Worm (Caenorhabditis elegans) whole organism, late embryonic: ENCODE data around the gene H37A05.4.

Experiments
- C08G9.2 ChIP-seq: sonication (generic microtip); optimal IDR thresholded peaks from 2 replicates; lab custom pipeline; 2016; ENCODE audit warnings: mild to moderate bottlenecking, missing genetic modification characterization, moderate library complexity, missing compliant biosample characterization
- F13H6.1 ChIP-seq: sonication (generic microtip); optimal IDR thresholded peaks from 2 replicates; lab custom pipeline; 2016; ENCODE audit warnings: missing genetic modification characterization, missing compliant biosample characterization
- K09A11.1 ChIP-seq: sonication (generic microtip); optimal IDR thresholded peaks from 2 replicates; lab custom pipeline; 2017; ENCODE audit warnings: antibody characterized with exemption, mild to moderate bottlenecking, missing genetic modification characterization, missing compliant biosample characterization; ENCODE audit not compliant: insufficient read depth
- Y22D7AL.16 ChIP-seq: sonication (generic microtip); optimal IDR thresholded peaks from 2 replicates; lab custom pipeline; 2016; ENCODE audit warnings: missing genetic modification characterization, missing compliant biosample characterization
- ama-1 ChIP-seq: fragments of 150-350 bp; optimal IDR thresholded peaks from 2 replicates; lab custom pipeline; 2014
- ceh-19 ChIP-seq: fragments of 200-800 bp; sonication (Bioruptor generic); optimal IDR thresholded peaks from 2 replicates; lab custom pipeline; 2018; ENCODE audit warnings: mild to moderate bottlenecking, missing genetic modification characterization, missing compliant biosample characterization
- ceh-2 ChIP-seq: sonication (generic microtip); optimal IDR thresholded peaks from 2 replicates; lab custom pipeline; 2016; ENCODE audit warnings: missing genotype, missing genetic modification characterization, missing compliant biosample characterization
- ceh-34 ChIP-seq: sonication (generic microtip); optimal IDR thresholded peaks from 2 replicates; lab custom pipeline; 2016; ENCODE audit warnings: mild to moderate bottlenecking, missing genetic modification characterization, missing compliant biosample characterization
- ceh-48 ChIP-seq: sonication (generic microtip); optimal IDR thresholded peaks from 2 replicates; lab custom pipeline; 2016; ENCODE audit warnings: missing genetic modification characterization, inconsistent platforms, missing compliant biosample characterization
- ceh-6 ChIP-seq: fragments of 200-800 bp; sonication (Bioruptor generic); optimal IDR thresholded peaks from 2 replicates; lab custom pipeline; 2018; ENCODE audit warnings: mild to moderate bottlenecking, missing genetic modification characterization, missing compliant biosample characterization
- che-1 ChIP-seq: sonication (generic microtip); optimal IDR thresholded peaks from 2 replicates; lab custom pipeline; 2016; ENCODE audit warnings: mild to moderate bottlenecking, missing genetic modification characterization, missing compliant biosample characterization
- dmd-4 ChIP-seq: sonication (generic microtip); optimal IDR thresholded peaks from 2 replicates; lab custom pipeline; 2016; ENCODE audit warnings: borderline replicate concordance, missing genetic modification characterization, missing compliant biosample characterization
- dve-1 ChIP-seq: sonication (generic microtip); optimal IDR thresholded peaks from 2 replicates; lab custom pipeline; 2017; ENCODE audit warnings: antibody characterized with exemption, mild to moderate bottlenecking, missing genetic modification characterization, missing compliant biosample characterization
- elt-2 ChIP-seq: sonication (generic microtip); optimal IDR thresholded peaks from 2 replicates; lab custom pipeline; 2016; ENCODE audit warnings: missing genetic modification reagents, missing genetic modification characterization, missing compliant biosample characterization
- elt-4 ChIP-seq: sonication (generic microtip); optimal IDR thresholded peaks from 2 replicates; lab custom pipeline; 2016; ENCODE audit warnings: missing genetic modification characterization, missing compliant biosample characterization
- fax-1 ChIP-seq: sonication (generic microtip); optimal IDR thresholded peaks from 2 replicates; lab custom pipeline; 2016; ENCODE audit warnings: missing genotype, missing genetic modification characterization, missing compliant biosample characterization
- gmeb-2 ChIP-seq: sonication (generic microtip); optimal IDR thresholded peaks from 2 replicates; lab custom pipeline; 2016; ENCODE audit warnings: missing genetic modification characterization, inconsistent platforms, missing compliant biosample characterization
- hlh-13 ChIP-seq: fragments of 200-800 bp; sonication (Bioruptor generic); optimal IDR thresholded peaks from 2 replicates; lab custom pipeline; 2018; ENCODE audit warnings: mild to moderate bottlenecking, missing genetic modification characterization, missing compliant biosample characterization
- hlh-15 ChIP-seq: sonication (generic microtip); optimal IDR thresholded peaks from 2 replicates; lab custom pipeline; 2016; ENCODE audit warnings: missing genetic modification characterization, missing compliant biosample characterization
- hlh-30 ChIP-seq: sonication (generic microtip); optimal IDR thresholded peaks from 2 replicates; lab custom pipeline; 2017; ENCODE audit warnings: antibody characterized with exemption, missing genetic modification characterization, missing compliant biosample characterization; ENCODE audit not compliant: insufficient read depth
- hlh-6 ChIP-seq: sonication (generic microtip); optimal IDR thresholded peaks from 2 replicates; lab custom pipeline; 2016; ENCODE audit warnings: missing genotype, missing genetic modification characterization, missing compliant biosample characterization
- hlh-8 ChIP-seq: sonication (generic microtip); optimal IDR thresholded peaks from 2 replicates; lab custom pipeline; 2016; ENCODE audit warnings: missing genotype, missing genetic modification characterization, missing compliant biosample characterization
- nhr-11 ChIP-seq: fragments of 150-350 bp; optimal IDR thresholded peaks from 2 replicates; lab custom pipeline; 2014; ENCODE audit warnings: missing biosample characterization, missing genetic modification characterization
- nhr-232 ChIP-seq: sonication (generic microtip); optimal IDR thresholded peaks from 2 replicates; lab custom pipeline; 2016; ENCODE audit warnings: missing genetic modification characterization, missing compliant biosample characterization
- odd-2 ChIP-seq: sonication (generic microtip); optimal IDR thresholded peaks from 2 replicates; lab custom pipeline; 2017; ENCODE audit warnings: antibody characterized with exemption, mild to moderate bottlenecking, missing genetic modification characterization, missing compliant biosample characterization
- pag-3 ChIP-seq: sonication (generic microtip); optimal IDR thresholded peaks from 2 replicates; lab custom pipeline; 2016; ENCODE audit warnings: missing compliant biosample characterization, missing genetic modification characterization, borderline replicate concordance
- pax-1 ChIP-seq: fragments of 150-350 bp; optimal IDR thresholded peaks from 2 replicates; lab custom pipeline; 2014; ENCODE audit warnings: missing biosample characterization, missing genetic modification characterization
- pha-2 ChIP-seq: sonication (generic microtip); optimal IDR thresholded peaks from 2 replicates; lab custom pipeline; 2017; ENCODE audit warnings: mild to moderate bottlenecking, missing genetic modification characterization, missing compliant biosample characterization
- pha-4 ChIP-seq: fragments of 150-350 bp; optimal IDR thresholded peaks from 2 replicates; lab custom pipeline; 2018; ENCODE audit warnings: missing biosample characterization, missing genetic modification reagents, missing genetic modification characterization
- pqm-1 ChIP-seq: sonication (generic microtip); optimal IDR thresholded peaks from 2 replicates; lab custom pipeline; 2016; ENCODE audit warnings: missing genetic modification characterization, missing compliant biosample characterization
- pros-1 ChIP-seq: fragments of 150-350 bp; optimal IDR thresholded peaks from 2 replicates; lab custom pipeline; 2014; ENCODE audit warnings: missing biosample characterization, missing genetic modification reagents, missing genetic modification characterization
- sox-4 ChIP-seq: sonication (generic microtip); optimal IDR thresholded peaks from 2 replicates; lab custom pipeline; 2017; ENCODE audit warnings: mild to moderate bottlenecking, missing genetic modification characterization, inconsistent platforms, missing compliant biosample characterization
- syd-9 ChIP-seq: sonication (generic microtip); optimal IDR thresholded peaks from 2 replicates; lab custom pipeline; 2016; ENCODE audit warnings: mild to moderate bottlenecking, missing genetic modification characterization, moderate library complexity, missing compliant biosample characterization
- tbx-2 ChIP-seq: sonication (generic microtip); optimal IDR thresholded peaks from 2 replicates; lab custom pipeline; 2016; ENCODE audit warnings: missing genetic modification characterization, missing compliant biosample characterization
- tbx-7 ChIP-seq: sonication (generic microtip); optimal IDR thresholded peaks from 2 replicates; lab custom pipeline; 2016; ENCODE audit warnings: missing genotype, missing genetic modification characterization, missing compliant biosample characterization
- unc-55 ChIP-seq: sonication (generic microtip); optimal IDR thresholded peaks from 2 replicates; lab custom pipeline; 2017; ENCODE audit warnings: missing biosample characterization, missing genetic modification reagents, missing genetic modification characterization
- ztf-16 ChIP-seq: sonication (generic microtip); optimal IDR thresholded peaks from 2 replicates; lab custom pipeline; 2017; ENCODE audit warnings: missing genetic modification characterization, missing compliant biosample characterization

Gene H37A05.4

DNA sequence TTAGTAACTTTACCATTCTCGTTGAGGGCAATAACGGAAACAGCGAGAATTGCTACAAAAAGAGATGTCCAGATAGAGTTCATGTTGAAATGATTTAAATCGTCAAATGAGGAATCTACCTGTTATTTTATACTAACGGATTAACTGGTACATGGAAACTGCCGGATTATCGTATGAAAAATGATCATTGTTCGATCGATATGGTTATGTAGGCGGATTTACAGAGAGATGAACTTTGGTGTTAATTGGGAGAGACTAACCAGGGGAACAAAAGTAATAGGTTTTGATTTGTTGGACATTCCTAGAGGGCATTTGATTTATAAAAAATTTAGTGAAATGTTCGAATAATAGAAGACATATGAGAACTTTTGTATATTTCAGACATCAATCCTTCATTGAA is 37.8 kb downstream of the H37A05.4 start, which contains the start of gene spig-9:
Gene spig-9, minus strand, starts transcription at position 101 of the 400 bp plus-strand sequence.
- no peak for TF ChIP-seq ama-1
- TF ChIP-seq ceh-48 (tag; lab: Kevin White, UChicago): no peak
- TF ChIP-seq hlh-6 (tag; lab: Kevin White, UChicago): no peak
- no peak for TF ChIP-seq gmeb-2 (tag; lab: Kevin White, UChicago)
- no peak for TF ChIP-seq ceh-34
- TF ChIP-seq pha-4 (tag; lab: Kevin White, UChicago): no peak
- no peak for TF ChIP-seq tbx-2
- no peak for TF ChIP-seq nhr-11 (tag; lab: Kevin White, UChicago)
- TF ChIP-seq K09A11.1: no peak
- no peak for TF ChIP-seq dmd-4 (tag; lab: Kevin White, UChicago)
- no peak for TF ChIP-seq unc-55 (GFP tag; lab: Kevin White, UChicago)

DNA sequence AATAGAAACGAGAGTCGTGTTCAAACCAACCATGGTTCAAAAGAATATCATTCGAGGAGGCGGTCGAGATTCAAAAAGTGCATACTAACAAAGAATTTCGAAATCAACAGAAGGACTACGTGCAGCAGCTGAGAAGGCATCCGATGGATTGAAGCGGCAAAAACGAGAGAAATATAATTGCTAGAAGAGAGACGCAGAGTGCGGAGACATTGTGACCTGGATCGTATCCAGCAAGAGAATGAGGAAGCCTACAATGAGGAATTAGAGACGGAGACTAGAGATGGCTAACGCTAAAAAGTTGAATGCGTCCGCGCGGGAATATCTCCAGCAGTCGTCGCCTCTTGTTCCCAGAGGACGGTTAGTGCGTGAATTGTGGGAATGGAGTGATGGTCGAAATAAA is 39.8 kb downstream of the H37A05.4 start:
- no peak for TF ChIP-seq K09A11.1
- TF ChIP-seq pqm-1 (tag; lab: Kevin White, UChicago): no peak
- no peak for TF ChIP-seq elt-4 (tag; lab: Kevin White, UChicago)
- TF ChIP-seq ceh-19 (GFP tag; lab: Kevin White, UChicago): no peak
- TF ChIP-seq hlh-30 (tag; lab: Kevin White, UChicago): no peak
- TF ChIP-seq ztf-16 (tag; lab: Kevin White, UChicago): no peak
- TF ChIP-seq fax-1 (tag; lab: Kevin White, UChicago): no peak
- TF ChIP-seq ama-1: no peak
- no peak for TF ChIP-seq ceh-2 (tag; lab: Kevin White, UChicago)
- no peak for TF ChIP-seq unc-55 (GFP tag; lab: Kevin White, UChicago)
- TF ChIP-seq tbx-7 (tag; lab: Kevin White, UChicago): no peak
- no peak for TF ChIP-seq pag-3
- TF ChIP-seq hlh-8 (tag; lab: Kevin White, UChicago): no peak
- TF ChIP-seq elt-2 (tag; lab: Kevin White, UChicago): no peak
- TF ChIP-seq syd-9 (tag; lab: Kevin White, UChicago): no peak
- no peak for TF ChIP-seq che-1 (tag; lab: Kevin White, UChicago)
- TF ChIP-seq pha-2 (tag; lab: Kevin White, UChicago): no peak
- no peak for TF ChIP-seq pax-1 (tag; lab: Kevin White, UChicago)

DNA sequence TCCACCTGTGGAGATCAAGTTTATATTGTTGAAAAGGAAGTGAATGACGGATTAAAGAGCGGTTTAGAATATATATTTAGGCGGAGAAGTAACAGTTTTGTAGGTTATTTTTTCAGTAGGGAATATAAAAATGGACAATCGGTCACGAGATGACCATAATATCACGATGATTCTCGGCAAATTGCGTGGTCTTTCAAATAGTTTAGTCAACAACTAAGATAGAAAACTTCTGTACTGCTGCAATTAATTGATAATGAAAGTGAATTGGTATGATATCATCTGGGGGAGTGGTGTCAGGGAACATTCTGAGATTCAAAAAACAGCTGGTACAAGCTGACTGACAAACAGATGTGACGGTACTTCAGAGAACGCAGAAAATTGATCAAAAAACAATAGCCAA is 41.1 kb downstream of the H37A05.4 start:
- TF ChIP-seq hlh-13 (no peak), hlh-15 (no peak), dve-1 (tag; lab: Kevin White, UChicago) (no peak), Y22D7AL.16 (no peak), sox-4 (tag; lab: Kevin White, UChicago) (no peak), pqm-1 (tag; lab: Kevin White, UChicago) (no peak)

DNA sequence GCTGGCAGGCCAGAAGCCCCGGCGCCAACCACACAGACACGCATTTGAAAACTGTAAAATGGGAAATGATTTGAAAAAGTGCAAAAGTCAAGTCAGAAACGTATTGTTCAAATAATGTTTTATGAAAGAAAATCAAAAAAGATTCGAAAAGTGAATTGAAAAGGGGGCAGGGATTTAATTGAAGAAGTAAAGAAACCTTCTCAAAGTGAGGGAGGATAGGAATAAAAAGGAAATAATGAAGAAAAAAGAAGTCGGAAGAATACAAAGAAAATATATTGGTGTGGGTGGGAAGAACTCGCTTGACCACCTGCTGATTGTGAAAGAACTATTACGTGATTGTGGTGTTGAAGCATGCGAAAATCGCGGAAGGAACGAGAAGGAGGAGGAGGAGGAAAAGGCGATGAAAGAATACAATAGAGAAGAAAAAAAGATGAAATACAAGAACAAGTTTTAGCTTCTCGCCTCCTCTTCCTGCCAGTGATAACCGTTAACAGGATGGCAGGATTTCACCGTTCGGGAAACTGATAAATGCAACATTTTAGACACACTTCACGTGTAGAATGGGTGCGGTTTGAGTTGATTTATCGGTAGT is 42.8 kb downstream of the H37A05.4 start, which contains the start of gene fmo-4:
Gene fmo-4, minus strand, starts transcription at position 51 of the 592 bp plus-strand sequence.
- TF ChIP-seq pax-1 (tag; lab: Kevin White, UChicago): no peak
- TF ChIP-seq odd-2 (tag; lab: Kevin White, UChicago): no peak
- TF ChIP-seq nhr-232 (tag; lab: Kevin White, UChicago): no peak
- no peak for TF ChIP-seq F13H6.1
- no peak for TF ChIP-seq C08G9.2 (tag; lab: Kevin White, UChicago)
- TF ChIP-seq pros-1 (tag; lab: Kevin White, UChicago): no peak
- TF ChIP-seq elt-2 (tag; lab: Kevin White, UChicago): no peak
- TF ChIP-seq ceh-6: no peak
- TF ChIP-seq unc-55 (GFP tag; lab: Kevin White, UChicago): no peak
- TF ChIP-seq, all 69 proteins: peak for 0
